Fruit fly (Drosophila melanogaster) whole organism, embryonic: Measurements from ENCODE around the gene kirre.

Source experiments
- Asciz ChIP-seq: fragments of 200-800 bp; sonication (Bioruptor generic); optimal IDR thresholded peaks from 2 replicates; lab custom pipeline; 2017; ENCODE audit warnings: missing biosample characterization, mild to moderate bottlenecking, missing genetic modification characterization, missing genetic modification reagents
- Awh ChIP-seq: fragments of 200-800 bp; sonication (Bioruptor generic); IDR thresholded peaks from 2 replicates; pipeline ENCODE4, ENCODE4 v1.3.6; 2022; ENCODE audit warnings: missing biosample characterization, missing genetic modification characterization
- CG11723 ChIP-seq: fragments of 200-800 bp; sonication (Bioruptor generic); optimal IDR thresholded peaks from 2 replicates; lab custom pipeline; 2017; ENCODE audit warnings: missing biosample characterization, mild to moderate bottlenecking, missing genetic modification characterization
- CG12071 ChIP-seq: fragments of 200-800 bp; sonication (Bioruptor generic); optimal IDR thresholded peaks from 3 replicates; lab custom pipeline; 2018; ENCODE audit warnings: missing biosample characterization, mild to moderate bottlenecking, missing genetic modification characterization
- CG15514 ChIP-seq: fragments of 200-800 bp; sonication (Bioruptor generic); optimal IDR thresholded peaks from 3 replicates; lab custom pipeline; 2017; ENCODE audit warnings: missing biosample characterization, missing genetic modification characterization, mild to moderate bottlenecking, moderate library complexity, missing genetic modification reagents
- CG15601 ChIP-seq: fragments of 200-800 bp; sonication (Bioruptor generic); optimal IDR thresholded peaks from 3 replicates; lab custom pipeline; 2019; ENCODE audit warnings: missing biosample characterization, mild to moderate bottlenecking, missing genetic modification characterization, moderate library complexity
- CG15696 ChIP-seq: fragments of 200-800 bp; sonication (Bioruptor generic); optimal IDR thresholded peaks from 2 replicates; lab custom pipeline; 2019; ENCODE audit warnings: missing biosample characterization, mild to moderate bottlenecking, missing genetic modification characterization, moderate library complexity
- CG32767 ChIP-seq: fragments of 200-800 bp; sonication (Bioruptor generic); IDR thresholded peaks from 2 replicates; pipeline ENCODE4 v1.3.6; 2022; ENCODE audit warnings: missing biosample characterization, missing genetic modification characterization
- CG32772 ChIP-seq: fragments of 200-800 bp; sonication (Bioruptor generic); IDR thresholded peaks from 2 replicates; pipeline ENCODE4 v1.3.6; 2022; ENCODE audit warnings: missing biosample characterization, missing genetic modification characterization
- CG4820 ChIP-seq: fragments of 200-800 bp; sonication (Bioruptor generic); optimal IDR thresholded peaks from 3 replicates; lab custom pipeline; 2016; ENCODE audit warnings: missing biosample characterization, missing genetic modification characterization
- CG6272 ChIP-seq: fragments of 200-800 bp; sonication (Bioruptor generic); IDR thresholded peaks from 2 replicates; pipeline ENCODE4 v1.3.6; 2022; ENCODE audit warnings: missing biosample characterization, missing genetic modification characterization
- CG6683 ChIP-seq: fragments of 200-800 bp; sonication (Bioruptor generic); optimal IDR thresholded peaks from 2 replicates; lab custom pipeline; 2017; ENCODE audit warnings: missing biosample characterization, mild to moderate bottlenecking, missing genetic modification characterization, missing genetic modification reagents
- CG8089 ChIP-seq: fragments of 200-800 bp; sonication (Bioruptor generic); optimal IDR thresholded peaks from 3 replicates; lab custom pipeline; 2016; ENCODE audit warnings: missing biosample characterization, missing genetic modification characterization
- CG9609 ChIP-seq: fragments of 200-800 bp; sonication (Bioruptor generic); optimal IDR thresholded peaks from 3 replicates; lab custom pipeline; 2016; ENCODE audit warnings: missing biosample characterization, missing genetic modification characterization
- CG9876 ChIP-seq: fragments of 200-800 bp; sonication (Bioruptor generic); optimal IDR thresholded peaks from 2 replicates; lab custom pipeline; 2016; ENCODE audit warnings: missing biosample characterization, missing genetic modification characterization
- E2f2 ChIP-seq: fragments of 200-800 bp; sonication (Bioruptor generic); IDR thresholded peaks from 2 replicates; pipeline ENCODE4 v1.3.6; 2022; ENCODE audit warnings: missing biosample characterization, missing genetic modification characterization
- ERR ChIP-seq: fragments of 200-800 bp; sonication (Bioruptor generic); optimal IDR thresholded peaks from 2 replicates; lab custom pipeline; 2016; ENCODE audit warnings: missing biosample characterization, missing genetic modification characterization
- Fer2 ChIP-seq: fragments of 200-800 bp; sonication (Bioruptor generic); optimal IDR thresholded peaks from 2 replicates; lab custom pipeline; 2018; ENCODE audit warnings: missing biosample characterization, mild to moderate bottlenecking, missing genetic modification characterization, moderate library complexity
- GATAe ChIP-seq: fragments of 200-800 bp; sonication (Bioruptor generic); conservative IDR thresholded peaks from 2 replicates; pipeline ENCODE4 v1.3.6; 2022; ENCODE audit warnings: missing biosample characterization, missing genetic modification characterization
- H15 ChIP-seq: fragments of 200-800 bp; sonication (Bioruptor generic); IDR thresholded peaks from 3 replicates; pipeline ENCODE4 v1.3.6; 2022; ENCODE audit warnings: missing biosample characterization, missing genetic modification characterization
- PHDP ChIP-seq: fragments of 200-800 bp; sonication (Bioruptor generic); optimal IDR thresholded peaks from 3 replicates; lab custom pipeline; 2018; ENCODE audit warnings: missing biosample characterization, mild to moderate bottlenecking, missing genetic modification characterization, moderate library complexity
- Scr ChIP-seq: fragments of 200-800 bp; sonication (Bioruptor generic); IDR thresholded peaks from 2 replicates; pipeline ENCODE4 v1.3.6; 2022; ENCODE audit warnings: missing biosample characterization, missing genetic modification characterization; ENCODE audit not compliant: partially characterized antibody
- Xrp1 ChIP-seq: fragments of 200-800 bp; sonication (Bioruptor generic); IDR thresholded peaks from 2 replicates; pipeline ENCODE4 v1.3.6; 2022; ENCODE audit warnings: missing biosample characterization, missing genetic modification characterization
- YL-1 ChIP-seq: fragments of 200-800 bp; sonication (Bioruptor generic); optimal IDR thresholded peaks from 3 replicates; lab custom pipeline; 2017; ENCODE audit warnings: missing biosample characterization, mild to moderate bottlenecking, missing genetic modification characterization
- ash1 ChIP-seq: fragments of 200-800 bp; sonication (Bioruptor generic); optimal IDR thresholded peaks from 2 replicates; lab custom pipeline; 2018; ENCODE audit warnings: missing biosample characterization, mild to moderate bottlenecking, missing genetic modification characterization
- bowl ChIP-seq: fragments of 200-800 bp; sonication (Bioruptor generic); IDR thresholded peaks from 2 replicates; pipeline ENCODE4 v1.3.6; 2022; ENCODE audit warnings: missing biosample characterization, missing genetic modification characterization
- cato ChIP-seq: fragments of 200-800 bp; sonication (Bioruptor generic); optimal IDR thresholded peaks from 2 replicates; lab custom pipeline; 2016; ENCODE audit warnings: missing biosample characterization, missing genetic modification characterization, borderline replicate concordance
- chinmo ChIP-seq: fragments of 200-800 bp; sonication (Bioruptor generic); IDR thresholded peaks from 4 replicates; pipeline ENCODE4 v1.3.6; 2022; ENCODE audit warnings: missing biosample characterization, missing genetic modification characterization; ENCODE audit not compliant: partially characterized antibody
- croc ChIP-seq: fragments of 200-800 bp; sonication (Bioruptor generic); conservative IDR thresholded peaks from 3 replicates; pipeline ENCODE4 v1.3.6; 2022; ENCODE audit warnings: missing biosample characterization, missing genetic modification characterization
- da ChIP-seq: fragments of 200-800 bp; sonication (Bioruptor generic); optimal IDR thresholded peaks from 2 replicates; lab custom pipeline; 2016; ENCODE audit warnings: missing biosample characterization, missing genetic modification characterization
- fd102C ChIP-seq: fragments of 200-800 bp; sonication (Bioruptor generic); optimal IDR thresholded peaks from 2 replicates; lab custom pipeline; 2018; ENCODE audit warnings: missing biosample characterization, mild to moderate bottlenecking, missing genetic modification characterization, moderate library complexity
- gcm ChIP-seq: fragments of 200-800 bp; sonication (Bioruptor generic); optimal IDR thresholded peaks from 2 replicates; lab custom pipeline; 2019; ENCODE audit warnings: missing biosample characterization, mild to moderate bottlenecking, missing genetic modification characterization, moderate library complexity
- gfzf ChIP-seq: fragments of 200-800 bp; sonication (Bioruptor generic); optimal IDR thresholded peaks from 2 replicates; lab custom pipeline; 2016; ENCODE audit warnings: missing biosample characterization, mild to moderate bottlenecking, missing genetic modification characterization, moderate library complexity
- grau ChIP-seq: fragments of 200-800 bp; optimal IDR thresholded peaks from 3 replicates; lab custom pipeline; 2019; ENCODE audit warnings: missing biosample characterization, mild to moderate bottlenecking, missing genetic modification characterization, moderate library complexity
- gsb ChIP-seq: fragments of 200-800 bp; sonication (Bioruptor generic); IDR thresholded peaks from 2 replicates; pipeline ENCODE4 v1.3.6; 2022; ENCODE audit warnings: missing biosample characterization, missing genetic modification characterization
- hb ChIP-seq: fragments of 200-800 bp; sonication (Bioruptor generic); IDR thresholded peaks from 3 replicates; pipeline ENCODE4 v1.3.6; 2022; ENCODE audit warnings: missing biosample characterization, missing genetic modification characterization; ENCODE audit not compliant: partially characterized antibody
- insv ChIP-seq, 2 experiments: fragments of 200-800 bp; sonication (Bioruptor generic); optimal IDR thresholded peaks; 3 replicates each; lab custom pipeline; 2016 to 2018; ENCODE audit warnings: missing biosample characterization in 2 of 2, missing genetic modification characterization in 2 of 2
- jing ChIP-seq: fragments of 200-800 bp; sonication (Bioruptor generic); optimal IDR thresholded peaks from 2 replicates; lab custom pipeline; 2018; ENCODE audit warnings: missing biosample characterization, mild to moderate bottlenecking, missing genetic modification characterization
- jumu ChIP-seq: fragments of 200-800 bp; sonication (Bioruptor generic); optimal IDR thresholded peaks from 3 replicates; lab custom pipeline; 2016; ENCODE audit warnings: missing biosample characterization, missing genetic modification characterization
- nerfin-1 ChIP-seq: fragments of 200-800 bp; sonication (Bioruptor generic); optimal IDR thresholded peaks from 3 replicates; lab custom pipeline; 2019; ENCODE audit warnings: missing biosample characterization, mild to moderate bottlenecking, missing genetic modification characterization, moderate library complexity
- onecut ChIP-seq: fragments of 200-800 bp; sonication (Bioruptor generic); IDR thresholded peaks from 2 replicates; pipeline ENCODE4 v1.3.6; 2022; ENCODE audit warnings: missing biosample characterization, missing genetic modification characterization
- pros ChIP-seq: fragments of 200-800 bp; sonication (Bioruptor generic); optimal IDR thresholded peaks from 3 replicates; lab custom pipeline; 2019; ENCODE audit warnings: missing biosample characterization, mild to moderate bottlenecking, missing genetic modification characterization, moderate library complexity
- sens-2 ChIP-seq: fragments of 200-800 bp; sonication (Bioruptor generic); IDR thresholded peaks from 2 replicates; pipeline ENCODE4 v1.3.6; 2022; ENCODE audit warnings: missing biosample characterization, missing genetic modification characterization
- sisA ChIP-seq: fragments of 200-800 bp; sonication (Bioruptor generic); IDR thresholded peaks from 2 replicates; pipeline ENCODE4 v1.3.6; 2022; ENCODE audit warnings: missing biosample characterization, missing genetic modification characterization
- sob ChIP-seq: fragments of 200-800 bp; sonication (Bioruptor generic); IDR thresholded peaks from 2 replicates; pipeline ENCODE4 v1.3.6; 2022; ENCODE audit warnings: missing biosample characterization, missing genetic modification characterization
- tna ChIP-seq: fragments of 200-800 bp; sonication (Bioruptor generic); IDR thresholded peaks from 2 replicates; pipeline ENCODE4 v1.3.6; 2022; ENCODE audit warnings: missing biosample characterization, missing genetic modification characterization; ENCODE audit not compliant: partially characterized antibody
- trh ChIP-seq: fragments of 200-800 bp; sonication (Bioruptor generic); optimal IDR thresholded peaks from 2 replicates; lab custom pipeline; 2016; ENCODE audit warnings: missing biosample characterization, missing genetic modification characterization
- vfl ChIP-seq: fragments of 200-800 bp; sonication (Bioruptor generic); optimal IDR thresholded peaks from 2 replicates; lab custom pipeline; 2016; ENCODE audit warnings: missing biosample characterization, missing genetic modification characterization

Gene kirre

dm6 chrX:3019334-3019978 lies 279.3 kb downstream of the kirre start (continued):
- TF ChIP-seq Asciz (GFP tag; lab: Kevin White, UChicago) (peak; percentile 48), CG11723 (GFP tag; lab: Kevin White, UChicago) (no peak), CG15696 (no peak), vfl (GFP tag; lab: Kevin White, UChicago) (no peak), tna (GFP tag; lab: Robert Waterston, UW) (no peak), sens-2 (no peak), CG6683 (GFP tag; lab: Kevin White, UChicago) (no peak), jing (GFP tag; lab: Kevin White, UChicago) (no peak), gfzf (GFP tag; lab: Kevin White, UChicago) (no peak), H15 (GFP tag; lab: Robert Waterston, UW) (peak; percentile 38; the same call in 1 of the 3 replicates), Fer2 (peak; percentile 4), CG15514 (peak; percentile 2), bowl (GFP tag; lab: Robert Waterston, UW) (0 out of 2 replicates have a peak, but pooled peaks have one; percentile 16), CG32767 (peak; percentile 48), insv (GFP tag; optimal IDR thresholded peaks at IDR 0.05; lab: Kevin White, UChicago) (no peak)
- TF ChIP-seq, all 482 proteins: peak for 188

DNA sequence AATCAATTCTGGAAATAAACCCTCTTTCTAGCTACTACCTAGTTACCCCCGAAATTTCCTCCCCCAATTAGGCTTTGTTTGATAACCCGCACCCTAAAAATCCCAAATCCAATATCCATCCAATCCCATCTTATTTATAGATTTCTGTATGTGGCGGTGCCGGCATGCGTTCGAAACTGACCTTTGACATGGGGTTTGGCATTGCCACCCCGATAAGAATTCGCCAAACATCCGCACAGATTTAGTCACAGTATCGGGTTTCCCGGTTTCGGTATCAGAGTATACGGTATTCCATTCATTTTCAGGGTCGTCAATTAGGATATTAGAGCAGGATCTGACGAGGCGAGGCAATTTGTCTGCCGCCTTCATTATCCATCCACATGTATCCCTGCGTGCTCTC lies 281.4 kb downstream of the kirre start:
- TF ChIP-seq CG9609 (GFP tag; lab: Kevin White, UChicago) (no peak), YL-1 (GFP tag; lab: Kevin White, UChicago) (no peak), CG8089 (GFP tag; lab: Kevin White, UChicago) (no peak), CG4820 (no peak), nerfin-1 (tag; lab: Kevin White, UChicago) (peak; percentile 79), gcm (peak; percentile 34), hb (GFP tag; lab: Robert Waterston, UW) (no peak), grau (tag; lab: Kevin White, UChicago) (no peak), pros (GFP tag; lab: Kevin White, UChicago) (peak; percentile 54), trh (GFP tag; lab: Kevin White, UChicago) (no peak), croc (GFP tag; lab: Robert Waterston, UW) (no peak)
- TF ChIP-seq, all 482 proteins: peak for 3

dm6 chrX:3022464-3022863 lies 282.3 kb downstream of the kirre start:
- peak; percentile 83 for TF ChIP-seq Xrp1
- no peak for TF ChIP-seq CG9876 (GFP tag; lab: Kevin White, UChicago)
- no peak for TF ChIP-seq gsb
- TF ChIP-seq CG32772 (GFP tag; lab: Robert Waterston, UW), result peak; percentile 61
- TF ChIP-seq chinmo (GFP tag; lab: Robert Waterston, UW), result no peak
- 0 out of 2 replicates have a peak, but pooled peaks have one; percentile 30 for TF ChIP-seq Awh (GFP tag; lab: Robert Waterston, UW)
- no peak for TF ChIP-seq da (GFP tag; lab: Kevin White, UChicago)
- peak; percentile 34 for TF ChIP-seq ERR (GFP tag; lab: Kevin White, UChicago)
- TF ChIP-seq E2f2 (GFP tag; lab: Robert Waterston, UW), result peak; percentile 38; the same call in 1 of the 2 replicates
- TF ChIP-seq GATAe, result no peak
- TF ChIP-seq PHDP (tag; lab: Kevin White, UChicago), result peak; percentile 61
- peak; percentile 73 for TF ChIP-seq sisA (GFP tag; lab: Robert Waterston, UW)
- no peak for TF ChIP-seq YL-1 (GFP tag; lab: Kevin White, UChicago)
- TF ChIP-seq sob (GFP tag; lab: Robert Waterston, UW), result peak; percentile 55; the same call in 1 of the 2 replicates
- TF ChIP-seq cato (GFP tag; lab: Kevin White, UChicago), result peak; percentile 14
- TF ChIP-seq CG12071 (GFP tag; lab: Kevin White, UChicago), result peak; percentile 51
- peak; percentile 61 for TF ChIP-seq CG15601 (tag; lab: Kevin White, UChicago)
- peak; percentile 45 for TF ChIP-seq jumu
- TF ChIP-seq fd102C (GFP tag; lab: Kevin White, UChicago), result no peak
- TF ChIP-seq Scr, result no peak
- no peak for TF ChIP-seq ash1 (GFP tag; lab: Kevin White, UChicago)
- 0 out of 2 replicates have a peak, but pooled peaks have one; percentile 37 for TF ChIP-seq CG6272 (GFP tag; lab: Robert Waterston, UW)
- peak; percentile 50; the same call in 1 of the 2 replicates for TF ChIP-seq onecut (GFP tag; lab: Robert Waterston, UW)
